Worm (Caenorhabditis elegans) whole organism, midembryonic: ENCODE data around the gene srt-68.

ENCODE experiments used
- cog-1 ChIP-seq: sonication (generic microtip); optimal IDR thresholded peaks from 2 replicates; lab custom pipeline; 2016; ENCODE audit warnings: missing genetic modification characterization, missing compliant biosample characterization
- klf-2 ChIP-seq: fragments of 200-800 bp; sonication (Bioruptor generic); conservative IDR thresholded peaks from 2 replicates; pipeline ENCODE4 v1.3.6; 2022; ENCODE audit warnings: missing genetic modification reagents, missing genetic modification characterization, missing compliant biosample characterization
- tab-1 ChIP-seq: fragments of 200-800 bp; sonication (Bioruptor generic); IDR thresholded peaks from 2 replicates; pipeline ENCODE4 v1.3.6; 2022; ENCODE audit warnings: missing genetic modification characterization, missing compliant biosample characterization

DNA sequence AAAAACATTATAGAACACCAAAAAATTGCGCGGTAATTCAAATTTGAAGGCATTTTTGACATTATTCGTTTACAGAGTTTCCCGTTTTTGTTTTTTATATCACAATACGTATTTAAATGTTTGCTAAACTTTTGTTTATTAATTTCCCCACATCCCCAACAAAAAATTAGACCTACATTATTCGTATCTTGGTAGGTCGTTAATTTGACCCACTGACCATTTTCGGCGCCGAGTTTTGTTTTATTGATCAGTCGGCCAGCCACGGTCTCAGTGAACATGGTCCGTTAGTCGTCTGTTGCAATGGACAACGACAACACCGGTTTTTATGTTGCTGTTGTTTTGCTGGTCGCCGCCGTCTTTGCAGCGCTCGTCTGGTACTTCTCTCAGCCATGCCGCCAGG lies 12.0 kb downstream of the srt-68 start, which contains the start of gene B0238.15:
- TF ChIP-seq cog-1 (tag; lab: Kevin White, UChicago) (no peak), tab-1 (GFP tag; lab: Robert Waterston, UW) (no peak), klf-2 (GFP tag; lab: Robert Waterston, UW) (no peak)
